Worm (Caenorhabditis elegans): ENCODE results near the gene col-166.

DNA sequence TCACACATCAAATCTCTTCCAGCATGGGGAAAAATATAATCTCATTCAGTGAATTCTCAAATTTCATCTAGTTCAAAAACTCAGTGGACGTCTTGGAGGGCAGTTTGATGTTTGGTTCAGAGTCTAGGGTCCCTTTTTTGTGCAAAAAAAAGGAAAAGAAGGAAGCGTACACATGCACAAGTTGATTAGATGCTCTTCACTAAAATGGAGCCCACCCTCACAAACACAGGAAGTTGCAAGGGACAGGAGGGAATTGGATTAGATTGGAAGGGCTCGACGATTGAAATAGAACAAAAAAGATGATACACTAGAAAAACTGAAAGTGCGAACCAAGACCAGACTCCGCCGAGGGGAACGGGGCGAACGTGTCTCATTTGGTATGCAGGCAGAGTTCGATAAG lies 28.9 kb upstream of the col-166 start:
- TF ChIP-seq nhr-10 (tag; optimal IDR thresholded peaks at IDR 0.05) (no peak), nhr-77 (tag; optimal IDR thresholded peaks at IDR 0.05) (no peak), ZK546.5 (tag; optimal IDR thresholded peaks at IDR 0.05) (no peak), mdl-1 (tag; optimal IDR thresholded peaks at IDR 0.05) (no peak), elt-3 (tag; optimal IDR thresholded peaks at IDR 0.05) (no peak), nhr-12 (tag; optimal IDR thresholded peaks at IDR 0.05) (no peak), zag-1 (tag; optimal IDR thresholded peaks at IDR 0.05) (peak; percentile 57), blmp-1 (tag; optimal IDR thresholded peaks at IDR 0.05; ENCODE audit: insufficient read depth) (no peak), lsy-2 (tag; optimal IDR thresholded peaks at IDR 0.05) (peak in 1 of 2 experiments; percentile 4), ztf-4 (tag; optimal IDR thresholded peaks at IDR 0.05) (no peak), snpc-4 (tag; optimal IDR thresholded peaks at IDR 0.05) (no peak)

All from whole organism, L2 larva.